Fruit fly (Drosophila melanogaster) whole organism, prepupa: ENCODE measurements around the gene Gr10b.
A peak's percentile ranks its signal among the peaks of the same experiment; 100 is the strongest.

Experiments used
- Blimp-1 ChIP-seq: fragments of 200-800 bp; sonication (Bioruptor generic); optimal IDR thresholded peaks from 3 replicates; lab custom pipeline; 2017; ENCODE audit warnings: missing biosample characterization, missing genetic modification characterization, mild to moderate bottlenecking, moderate library complexity, missing genetic modification reagents
- CG10631 ChIP-seq: fragments of 200-800 bp; sonication (Bioruptor generic); optimal IDR thresholded peaks from 2 replicates; lab custom pipeline; 2016; ENCODE audit warnings: missing biosample characterization, missing genetic modification characterization
- CG10669 ChIP-seq: fragments of 200-800 bp; sonication (Bioruptor generic); optimal IDR thresholded peaks from 3 replicates; lab custom pipeline; 2018; ENCODE audit warnings: missing biosample characterization, mild to moderate bottlenecking, missing genetic modification characterization, moderate library complexity
- CG11294 ChIP-seq: fragments of 200-800 bp; sonication (Bioruptor generic); IDR thresholded peaks from 2 replicates; pipeline ENCODE4 v1.3.6; 2022; ENCODE audit warnings: missing biosample characterization, missing genetic modification characterization
- CG11902 ChIP-seq: fragments of 200-800 bp; sonication (Bioruptor generic); optimal IDR thresholded peaks from 3 replicates; lab custom pipeline; 2016; ENCODE audit warnings: missing biosample characterization, missing genetic modification characterization
- CG1621 ChIP-seq: fragments of 200-800 bp; sonication (Bioruptor generic); optimal IDR thresholded peaks from 3 replicates; lab custom pipeline; 2018; ENCODE audit warnings: missing biosample characterization, mild to moderate bottlenecking, missing genetic modification characterization
- CG16779 ChIP-seq: fragments of 200-800 bp; sonication (Bioruptor generic); optimal IDR thresholded peaks from 3 replicates; lab custom pipeline; 2017; ENCODE audit warnings: missing biosample characterization, mild to moderate bottlenecking, missing genetic modification characterization
- CG3032 ChIP-seq: fragments of 200-800 bp; optimal IDR thresholded peaks from 2 replicates; lab custom pipeline; 2019; ENCODE audit warnings: missing biosample characterization, mild to moderate bottlenecking, missing genetic modification characterization, moderate library complexity
- CG31627 ChIP-seq: fragments of 200-800 bp; sonication (Bioruptor generic); optimal IDR thresholded peaks from 3 replicates; lab custom pipeline; 2016; ENCODE audit warnings: missing biosample characterization, missing genetic modification characterization
- CG32006 ChIP-seq: fragments of 200-800 bp; sonication (Bioruptor generic); optimal IDR thresholded peaks from 3 replicates; lab custom pipeline; 2017; ENCODE audit warnings: missing biosample characterization, mild to moderate bottlenecking, missing genetic modification characterization
- CG4318 ChIP-seq: fragments of 200-800 bp; sonication (Bioruptor generic); optimal IDR thresholded peaks from 3 replicates; lab custom pipeline; 2017; ENCODE audit warnings: missing biosample characterization, mild to moderate bottlenecking, missing genetic modification characterization
- CG6276 ChIP-seq: fragments of 200-800 bp; sonication (Bioruptor generic); optimal IDR thresholded peaks from 2 replicates; lab custom pipeline; 2017; ENCODE audit warnings: missing biosample characterization, mild to moderate bottlenecking, missing genetic modification characterization
- CG6792 ChIP-seq: fragments of 200-800 bp; sonication (Bioruptor generic); optimal IDR thresholded peaks from 3 replicates; lab custom pipeline; 2016; ENCODE audit warnings: missing biosample characterization, missing genetic modification characterization
- CG6854 ChIP-seq: fragments of 200-800 bp; sonication (Bioruptor generic); optimal IDR thresholded peaks from 2 replicates; lab custom pipeline; 2017; ENCODE audit warnings: missing biosample characterization, mild to moderate bottlenecking, missing genetic modification characterization
- CG7368 ChIP-seq: fragments of 200-800 bp; sonication (Bioruptor generic); optimal IDR thresholded peaks from 3 replicates; lab custom pipeline; 2016; ENCODE audit warnings: missing biosample characterization, missing genetic modification characterization
- CG8119 ChIP-seq: fragments of 200-800 bp; sonication (Bioruptor generic); IDR thresholded peaks from 3 replicates; pipeline ENCODE4 v1.3.6; 2022; ENCODE audit warnings: missing biosample characterization, missing genetic modification characterization
- CG8319 ChIP-seq: fragments of 200-800 bp; sonication (Bioruptor generic); optimal IDR thresholded peaks from 3 replicates; lab custom pipeline; 2016; ENCODE audit warnings: missing biosample characterization, missing genetic modification characterization
- CG8632 ChIP-seq: fragments of 200-800 bp; sonication (Bioruptor generic); optimal IDR thresholded peaks from 3 replicates; lab custom pipeline; 2016; ENCODE audit warnings: missing biosample characterization, missing genetic modification characterization
- CG9139 ChIP-seq: fragments of 200-800 bp; sonication (Bioruptor generic); optimal IDR thresholded peaks from 3 replicates; lab custom pipeline; 2017; ENCODE audit warnings: missing biosample characterization, mild to moderate bottlenecking, missing genetic modification characterization
- Eip75B ChIP-seq: fragments of 200-800 bp; sonication (Bioruptor generic); optimal IDR thresholded peaks from 3 replicates; lab custom pipeline; 2016; ENCODE audit warnings: missing biosample characterization, missing genetic modification characterization
- Eip78C ChIP-seq: fragments of 200-800 bp; sonication (Bioruptor generic); peaks from one replicate; lab custom pipeline; 2016; ENCODE audit warnings: missing biosample characterization, missing genetic modification characterization
- Eip93F ChIP-seq: fragments of 200-800 bp; sonication (Bioruptor generic); optimal IDR thresholded peaks from 2 replicates; lab custom pipeline; 2016; ENCODE audit warnings: missing biosample characterization, mild to moderate bottlenecking, missing genetic modification characterization
- Gug ChIP-seq: fragments of 200-800 bp; sonication (Bioruptor generic); IDR thresholded peaks from 2 replicates; pipeline ENCODE4 v1.3.6; 2022; ENCODE audit warnings: missing biosample characterization, missing genetic modification characterization
- Hr39 ChIP-seq: fragments of 200-800 bp; sonication (Bioruptor generic); optimal IDR thresholded peaks from 2 replicates; lab custom pipeline; 2016; ENCODE audit warnings: missing biosample characterization, missing genetic modification characterization
- Hr4 ChIP-seq: fragments of 200-800 bp; sonication (Bioruptor generic); optimal IDR thresholded peaks from 3 replicates; lab custom pipeline; 2016; ENCODE audit warnings: missing biosample characterization, missing genetic modification characterization
- Lpt ChIP-seq: fragments of 200-800 bp; sonication (Bioruptor generic); optimal IDR thresholded peaks from 3 replicates; lab custom pipeline; 2016; ENCODE audit warnings: missing biosample characterization, missing genetic modification characterization
- Met ChIP-seq: fragments of 200-800 bp; sonication (Bioruptor generic); optimal IDR thresholded peaks from 3 replicates; lab custom pipeline; 2016; ENCODE audit warnings: missing biosample characterization, missing genetic modification characterization
- Sox102F ChIP-seq: fragments of 200-800 bp; sonication (Bioruptor generic); optimal IDR thresholded peaks from 2 replicates; lab custom pipeline; 2016; ENCODE audit warnings: missing biosample characterization, mild to moderate bottlenecking, missing genetic modification characterization
- Sox14 ChIP-seq: fragments of 200-800 bp; sonication (Bioruptor generic); optimal IDR thresholded peaks from 3 replicates; lab custom pipeline; 2016; ENCODE audit warnings: missing biosample characterization, missing genetic modification characterization
- Sox15 ChIP-seq: fragments of 200-800 bp; sonication (Bioruptor generic); optimal IDR thresholded peaks from 3 replicates; lab custom pipeline; 2016; ENCODE audit warnings: missing biosample characterization, missing genetic modification characterization
- cyc ChIP-seq: fragments of 200-800 bp; sonication (Bioruptor generic); optimal IDR thresholded peaks from 3 replicates; lab custom pipeline; 2016; ENCODE audit warnings: missing biosample characterization, missing genetic modification characterization
- dac ChIP-seq: fragments of 200-800 bp; sonication (Bioruptor generic); optimal IDR thresholded peaks from 2 replicates; lab custom pipeline; 2017; ENCODE audit warnings: missing biosample characterization, mild to moderate bottlenecking, missing genetic modification characterization
- dsx ChIP-seq: fragments of 200-800 bp; optimal IDR thresholded peaks from 3 replicates; lab custom pipeline; 2019; ENCODE audit warnings: missing biosample characterization, mild to moderate bottlenecking, missing genetic modification characterization, moderate library complexity; ENCODE audit not compliant: poor library complexity, severe bottlenecking
- eg ChIP-seq: fragments of 200-800 bp; sonication (Bioruptor generic); IDR thresholded peaks from 3 replicates; pipeline ENCODE4 v1.3.6; 2022; ENCODE audit warnings: missing biosample characterization, missing genetic modification characterization
- fd59A ChIP-seq: fragments of 200-800 bp; sonication (Bioruptor generic); optimal IDR thresholded peaks from 2 replicates; lab custom pipeline; 2017; ENCODE audit warnings: missing biosample characterization, mild to moderate bottlenecking, missing genetic modification characterization, missing genetic modification reagents
- fd85E ChIP-seq: fragments of 200-800 bp; sonication (Bioruptor generic); optimal IDR thresholded peaks from 3 replicates; lab custom pipeline; 2016; ENCODE audit warnings: missing biosample characterization, missing genetic modification characterization
- lz ChIP-seq: fragments of 200-800 bp; sonication (Bioruptor generic); optimal IDR thresholded peaks from 3 replicates; lab custom pipeline; 2016; ENCODE audit warnings: missing biosample characterization, missing genetic modification characterization
- net ChIP-seq: fragments of 200-800 bp; sonication (Bioruptor generic); optimal IDR thresholded peaks from 3 replicates; lab custom pipeline; 2016; ENCODE audit warnings: missing biosample characterization, missing genetic modification characterization
- pdm3 ChIP-seq: fragments of 200-800 bp; sonication (Bioruptor generic); optimal IDR thresholded peaks from 3 replicates; lab custom pipeline; 2016; ENCODE audit warnings: missing biosample characterization, missing genetic modification characterization
- salr ChIP-seq, 2 experiments: fragments of 200-800 bp; sonication (Bioruptor generic); optimal IDR thresholded peaks; 3 replicates each; lab custom pipeline; 2016 to 2018; ENCODE audit warnings: missing biosample characterization in 2 of 2, missing genetic modification characterization in 2 of 2, mild to moderate bottlenecking in 1 of 2
- spab ChIP-seq: fragments of 200-800 bp; sonication (Bioruptor generic); optimal IDR thresholded peaks from 2 replicates; lab custom pipeline; 2017; ENCODE audit warnings: missing biosample characterization, mild to moderate bottlenecking, missing genetic modification characterization, missing genetic modification reagents
- svp ChIP-seq: fragments of 200-800 bp; sonication (Bioruptor generic); peaks from one replicate; lab custom pipeline; 2016; ENCODE audit warnings: missing biosample characterization, missing genetic modification characterization
- vri ChIP-seq: fragments of 200-800 bp; sonication (Bioruptor generic); optimal IDR thresholded peaks from 3 replicates; lab custom pipeline; 2016; ENCODE audit warnings: missing biosample characterization, mild to moderate bottlenecking, missing genetic modification characterization

Gr10b gene

dm6 chrX:11449476-11450119 is 36.6 kb upstream of the Gr10b start (continued):
- peak; percentile 49 for TF ChIP-seq CG10669 (GFP tag; lab: Kevin White, UChicago)
- no peak for TF ChIP-seq CG9139 (GFP tag; lab: Kevin White, UChicago)
- TF ChIP-seq Eip75B (GFP tag; lab: Kevin White, UChicago) = peak; percentile 63
- peak; percentile 31 for TF ChIP-seq CG3032 (tag; lab: Kevin White, UChicago)
- TF ChIP-seq CG11294 (GFP tag; lab: Robert Waterston, UW) = 0 out of 2 replicates have a peak, but pooled peaks have one; percentile 10
- TF ChIP-seq Sox102F (GFP tag; lab: Kevin White, UChicago) = peak; percentile 85
- no peak for TF ChIP-seq CG16779 (tag; lab: Kevin White, UChicago)
- TF ChIP-seq vri (GFP tag; lab: Kevin White, UChicago) = peak; percentile 73
- peak; percentile 87 for TF ChIP-seq lz (GFP tag; lab: Kevin White, UChicago)
- TF ChIP-seq svp (GFP tag; lab: Kevin White, UChicago) = peak; percentile 93
- TF ChIP-seq CG7368 (GFP tag; lab: Kevin White, UChicago) = peak; percentile 52
- peak; percentile 92 for TF ChIP-seq Hr39 (GFP tag; lab: Kevin White, UChicago)
- TF ChIP-seq CG8119 (GFP tag; lab: Robert Waterston, UW) = peak; percentile 62
- peak; percentile 89 for TF ChIP-seq Eip78C (GFP tag; lab: Kevin White, UChicago)
- TF ChIP-seq Blimp-1 (GFP tag; lab: Kevin White, UChicago) = peak; percentile 61
- peak; percentile 76 for TF ChIP-seq eg (GFP tag; lab: Robert Waterston, UW)
- peak; percentile 38 for TF ChIP-seq CG8319 (GFP tag; lab: Kevin White, UChicago)
- peak; percentile 49 for TF ChIP-seq CG32006 (GFP tag; lab: Kevin White, UChicago)
- TF ChIP-seq CG1621 = peak; percentile 9

dm6 chrX:11448637-11449036 is 35.6 kb upstream of the Gr10b start:
- TF ChIP-seq CG3032 (tag; lab: Kevin White, UChicago) (no peak), CG8319 (GFP tag; lab: Kevin White, UChicago) (no peak), CG8119 (GFP tag; lab: Robert Waterston, UW) (0 out of 3 replicates have a peak, but pooled peaks have one; percentile 28)
- TF ChIP-seq, all 60 proteins: peak for 1

dm6 chrX:11446792-11447405 is 33.9 kb upstream of the Gr10b start:
- peak; percentile 64 for TF ChIP-seq Lpt (GFP tag; lab: Kevin White, UChicago)
- peak; percentile 59 for TF ChIP-seq fd59A (GFP tag; lab: Kevin White, UChicago)
- TF ChIP-seq fd85E (GFP tag; lab: Kevin White, UChicago) = peak; percentile 43
- TF ChIP-seq CG11294 (GFP tag; lab: Robert Waterston, UW) = peak; percentile 87
- peak; percentile 84 for TF ChIP-seq Hr4 (GFP tag; lab: Kevin White, UChicago)
- peak; percentile 79 for TF ChIP-seq CG11902
- peak; percentile 63 for TF ChIP-seq dac (GFP tag; lab: Kevin White, UChicago)
- TF ChIP-seq salr (GFP tag; optimal IDR thresholded peaks at IDR 0.05; lab: Kevin White, UChicago) = peak; percentile 37 to 59
- TF ChIP-seq CG4318 (GFP tag; lab: Kevin White, UChicago) = peak; percentile 63
- TF ChIP-seq CG10631 (GFP tag; lab: Kevin White, UChicago) = peak; percentile 73
- TF ChIP-seq Gug (GFP tag; lab: Robert Waterston, UW) = peak; percentile 85
- peak; percentile 86 for TF ChIP-seq CG32006 (GFP tag; lab: Kevin White, UChicago)
- TF ChIP-seq CG31627 = peak; percentile 87
- peak; percentile 71 for TF ChIP-seq CG6276 (GFP tag; lab: Kevin White, UChicago)
- TF ChIP-seq dsx (GFP tag; lab: Kevin White, UChicago) = peak; percentile 59
- peak; percentile 18 for TF ChIP-seq CG6854 (GFP tag; lab: Kevin White, UChicago)
- peak; percentile 84 for TF ChIP-seq CG6792 (GFP tag; lab: Kevin White, UChicago)
- no peak for TF ChIP-seq Eip93F (GFP tag; lab: Kevin White, UChicago)
- peak; percentile 86 for TF ChIP-seq lz (GFP tag; lab: Kevin White, UChicago)
- TF ChIP-seq cyc (GFP tag; lab: Kevin White, UChicago) = peak; percentile 86
- peak; percentile 39 for TF ChIP-seq spab
- peak; percentile 73 for TF ChIP-seq CG10669 (GFP tag; lab: Kevin White, UChicago)
- peak; percentile 77 for TF ChIP-seq Sox102F (GFP tag; lab: Kevin White, UChicago)
- peak; percentile 26 for TF ChIP-seq Blimp-1 (GFP tag; lab: Kevin White, UChicago)
- peak; percentile 89 for TF ChIP-seq pdm3 (GFP tag; lab: Kevin White, UChicago)
- TF ChIP-seq Met = peak; percentile 82
- peak; percentile 75 for TF ChIP-seq Sox15 (GFP tag; lab: Kevin White, UChicago)
- TF ChIP-seq CG3032 (tag; lab: Kevin White, UChicago) = peak; percentile 61
- peak; percentile 74 for TF ChIP-seq CG8319 (GFP tag; lab: Kevin White, UChicago)
- TF ChIP-seq Sox14 (GFP tag; lab: Kevin White, UChicago) = peak; percentile 86
- TF ChIP-seq CG8632 (GFP tag; lab: Kevin White, UChicago) = peak; percentile 72
- TF ChIP-seq vri (GFP tag; lab: Kevin White, UChicago) = peak; percentile 76
- peak; percentile 75 for TF ChIP-seq net (GFP tag; lab: Kevin White, UChicago)
- peak; percentile 79; the same call in 2 of the 3 replicates for TF ChIP-seq CG8119 (GFP tag; lab: Robert Waterston, UW)
